Worm (Caenorhabditis elegans): ENCODE measurements around the gene spp-31.

spp-31 gene

ce11 chrIV:1406267-1406666 is at the start of gene spp-31:
Gene spp-31 (plus strand): TSS chrIV:1406567.
- no peak for TF ChIP-seq lag-1 (GFP tag; IDR thresholded peaks at IDR 0.05)
- TF ChIP-seq F37B4.10 (GFP tag; IDR thresholded peaks at IDR 0.05) = no peak
- TF ChIP-seq chd-7 (tag; optimal IDR thresholded peaks at IDR 0.05) = no peak
- no peak for TF ChIP-seq B0019.2 (GFP tag; conservative IDR thresholded peaks at IDR 0.05)
- TF ChIP-seq ztf-26 (tag; optimal IDR thresholded peaks at IDR 0.05) = no peak
- TF ChIP-seq Y53F4B.3 (GFP tag; IDR thresholded peaks at IDR 0.05) = no peak
- TF ChIP-seq nhr-120 (GFP tag; IDR thresholded peaks at IDR 0.05) = no peak

ce11 chrIV:1358109-1358508 is 48.3 kb upstream of the spp-31 start:
- TF ChIP-seq ceh-40 (GFP tag; IDR thresholded peaks at IDR 0.05) (no peak), lir-1 (GFP tag; conservative IDR thresholded peaks at IDR 0.05) (no peak), Y53G8AR.9 (GFP tag; conservative IDR thresholded peaks at IDR 0.05) (no peak), dpff-1 (tag; optimal IDR thresholded peaks at IDR 0.05) (no peak), ama-1 (optimal IDR thresholded peaks at IDR 0.05) (no peak), ama-1 (GFP tag; optimal IDR thresholded peaks at IDR 0.05) (no peak), ets-4 (GFP tag; optimal IDR thresholded peaks at IDR 0.05) (no peak), bed-2 (GFP tag; IDR thresholded peaks at IDR 0.05) (no peak), ztf-22 (GFP tag; optimal IDR thresholded peaks at IDR 0.05) (no peak), sdz-38 (tag; optimal IDR thresholded peaks at IDR 0.05) (no peak), gei-17 (GFP tag; optimal IDR thresholded peaks at IDR 0.05) (no peak), B0336.3 (GFP tag; IDR thresholded peaks at IDR 0.05) (no peak), egl-18 (GFP tag; IDR thresholded peaks at IDR 0.05) (no peak), snpc-1.1 (tag; optimal IDR thresholded peaks at IDR 0.05; ENCODE audit: insufficient read depth) (no peak), F33H1.4 (GFP tag; IDR thresholded peaks at IDR 0.05) (no peak), egrh-3 (GFP tag; IDR thresholded peaks at IDR 0.05) (peak; percentile 99), snpc-1.3 (tag; optimal IDR thresholded peaks at IDR 0.05; ENCODE audit: insufficient read depth) (no peak), aptf-2 (GFP tag; conservative IDR thresholded peaks at IDR 0.05) (no peak), K11D2.4 (GFP tag; IDR thresholded peaks at IDR 0.05) (no peak), F49E8.2 (tag; optimal IDR thresholded peaks at IDR 0.05; ENCODE audit: insufficient read depth) (no peak), madf-8 (GFP tag; conservative IDR thresholded peaks at IDR 0.05) (no peak), die-1 (tag; optimal IDR thresholded peaks at IDR 0.05) (no peak), D2030.7 (GFP tag; IDR thresholded peaks at IDR 0.05) (no peak), nfyb-1 (GFP tag; IDR thresholded peaks at IDR 0.05) (0 out of 2 replicates have a peak, but pooled peaks have one; percentile 65), F22D6.2 (tag; optimal IDR thresholded peaks at IDR 0.05) (no peak), pbrm-1 (GFP tag; IDR thresholded peaks at IDR 0.05) (no peak), ztf-28 (GFP tag; IDR thresholded peaks at IDR 0.05) (0 out of 2 replicates have a peak, but pooled peaks have one; percentile 23), bed-1 (GFP tag; IDR thresholded peaks at IDR 0.05) (no peak), attf-5 (GFP tag; optimal IDR thresholded peaks at IDR 0.05) (no peak), B0035.1 (tag; optimal IDR thresholded peaks at IDR 0.05) (no peak), ceh-91 (GFP tag; IDR thresholded peaks at IDR 0.05) (0 out of 2 replicates have a peak, but pooled peaks have one; percentile 10), lsl-1 (GFP tag; optimal IDR thresholded peaks at IDR 0.05) (no peak), cebp-2 (GFP tag; IDR thresholded peaks at IDR 0.05) (0 out of 2 replicates have a peak, but pooled peaks have one; percentile 10), zfh-2 (GFP tag; conservative IDR thresholded peaks at IDR 0.05) (peak; percentile 96), let-526 (GFP tag; IDR thresholded peaks at IDR 0.05) (no peak), Y67H2A.10 (GFP tag; conservative IDR thresholded peaks at IDR 0.05) (no peak), dpl-1 (GFP tag; optimal IDR thresholded peaks at IDR 0.05) (no peak), lin-35 (GFP tag; optimal IDR thresholded peaks at IDR 0.05) (no peak), ztf-6 (GFP tag; IDR thresholded peaks at IDR 0.05) (no peak), attf-3 (GFP tag; conservative IDR thresholded peaks at IDR 0.05) (0 out of 2 replicates have a peak, but pooled peaks have one; percentile 12), F10E7.11 (tag; optimal IDR thresholded peaks at IDR 0.05) (no peak)

All from whole organism, young adult.